Worm (Caenorhabditis elegans) whole organism, L2 larva: ENCODE measurements around the gene hosl-1.

Experiments
- elt-3 ChIP-seq: sonication (generic microtip); optimal IDR thresholded peaks from 2 replicates; lab custom pipeline; 2017; ENCODE audit warnings: missing biosample characterization, missing genetic modification characterization
- fos-1 ChIP-seq: fragments of 150-350 bp; optimal IDR thresholded peaks from 2 replicates; lab custom pipeline; 2014; ENCODE audit warnings: missing biosample characterization, missing genetic modification characterization
- nhr-25 ChIP-seq: fragments of 150-350 bp; sonication (generic microtip); optimal IDR thresholded peaks from 3 replicates; lab custom pipeline; 2014; ENCODE audit warnings: missing biosample characterization, missing genetic modification characterization
- unc-39 ChIP-seq: fragments of 150-350 bp; optimal IDR thresholded peaks from 2 replicates; lab custom pipeline; 2014; ENCODE audit warnings: missing biosample characterization, missing genetic modification characterization
- unc-62 ChIP-seq: fragments of 150-350 bp; optimal IDR thresholded peaks from 2 replicates; lab custom pipeline; 2014; ENCODE audit warnings: missing biosample characterization, missing genetic modification reagents, missing genetic modification characterization
- ztf-4 ChIP-seq: fragments of 150-350 bp; optimal IDR thresholded peaks from 2 replicates; lab custom pipeline; 2014; ENCODE audit warnings: missing biosample characterization, missing genetic modification characterization

ce11 chrX:4607300-4607699, 29.6 kb upstream of the hosl-1 start:
- TF ChIP-seq elt-3 (tag; lab: Kevin White, UChicago) (no peak), nhr-25 (tag; lab: Kevin White, UChicago) (no peak), fos-1 (tag; lab: Kevin White, UChicago) (no peak), unc-39 (tag; lab: Kevin White, UChicago) (no peak), ztf-4 (tag; lab: Kevin White, UChicago) (no peak), unc-62 (no peak)
